Fruit fly (Drosophila melanogaster): ENCODE data around the gene CG9514.

DNA sequence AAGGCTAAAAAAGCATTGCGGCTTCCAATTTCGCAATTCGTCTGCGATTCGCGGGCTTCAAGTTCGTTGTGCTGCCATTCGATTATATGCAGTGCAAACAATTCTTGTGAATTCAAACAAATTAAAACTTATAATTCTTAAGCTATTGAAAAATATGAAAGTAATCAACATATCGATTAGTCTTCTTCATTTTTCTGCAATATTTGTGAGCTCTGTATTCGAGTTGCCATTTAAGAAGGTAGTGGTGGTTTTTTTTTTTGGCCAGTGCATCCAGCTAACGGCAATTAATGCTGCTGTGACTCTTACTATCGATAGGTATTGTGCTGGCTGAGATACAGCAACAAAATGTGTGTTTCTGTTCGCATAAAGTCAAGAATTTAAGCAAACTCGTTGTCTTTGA, 38.8 kb downstream of the CG9514 start:
- TF ChIP-seq usp (GFP tag; optimal IDR thresholded peaks at IDR 0.05): no peak
- TF ChIP-seq Dll (optimal IDR thresholded peaks at IDR 0.05): no peak
- TF ChIP-seq pan (optimal IDR thresholded peaks at IDR 0.05): no peak

Data from whole organism.